Fruit fly (Drosophila melanogaster) whole organism, adult: ENCODE data around the gene CG6709.

ENCODE experiments used
- CG11617 ChIP-seq: fragments of 200-800 bp; sonication (Bioruptor generic); optimal IDR thresholded peaks from 2 replicates; lab custom pipeline; 2017; ENCODE audit warnings: mild to moderate bottlenecking, missing biosample characterization, missing genetic modification reagents, missing genetic modification characterization
- CG12768 ChIP-seq: fragments of 200-800 bp; sonication (Bioruptor generic); optimal IDR thresholded peaks from 2 replicates; lab custom pipeline; 2017; ENCODE audit warnings: missing biosample characterization, missing genetic modification characterization, mild to moderate bottlenecking, moderate library complexity, missing genetic modification reagents
- CG14711 ChIP-seq: fragments of 200-800 bp; sonication (Bioruptor generic); optimal IDR thresholded peaks from 2 replicates; lab custom pipeline; 2018; ENCODE audit warnings: missing biosample characterization, mild to moderate bottlenecking, missing genetic modification characterization, moderate library complexity
- CG1620 ChIP-seq: fragments of 200-800 bp; sonication (Bioruptor generic); optimal IDR thresholded peaks from 2 replicates; lab custom pipeline; 2016; ENCODE audit warnings: missing biosample characterization, missing genetic modification characterization
- CG5204 ChIP-seq: fragments of 200-800 bp; sonication (Bioruptor generic); optimal IDR thresholded peaks from 2 replicates; lab custom pipeline; 2016; ENCODE audit warnings: missing biosample characterization, missing genetic modification characterization
- Clk ChIP-seq: fragments of 200-800 bp; sonication (Bioruptor generic); optimal IDR thresholded peaks from 2 replicates; lab custom pipeline; 2017; ENCODE audit warnings: missing biosample characterization, missing genetic modification characterization
- Crg-1 ChIP-seq: fragments of 200-800 bp; sonication (Bioruptor generic); optimal IDR thresholded peaks from 2 replicates; lab custom pipeline; 2016; ENCODE audit warnings: missing biosample characterization, missing genetic modification characterization
- Mnt ChIP-seq: fragments of 200-800 bp; sonication (Bioruptor generic); optimal IDR thresholded peaks from 2 replicates; lab custom pipeline; 2016; ENCODE audit warnings: missing biosample characterization, mild to moderate bottlenecking, missing genetic modification characterization
- cic ChIP-seq: fragments of 200-800 bp; sonication (Bioruptor generic); optimal IDR thresholded peaks from 2 replicates; lab custom pipeline; 2017; ENCODE audit warnings: missing biosample characterization, mild to moderate bottlenecking, missing genetic modification characterization, moderate library complexity
- cnc ChIP-seq, 2 experiments: fragments of >200 bp; optimal IDR thresholded peaks; 2 replicates each; lab custom pipeline; 2017
- kay ChIP-seq: fragments of 200-800 bp; sonication (Bioruptor generic); peaks from one replicate; lab custom pipeline; 2016; ENCODE audit warnings: missing biosample characterization, missing genetic modification characterization, borderline replicate concordance
- ovo ChIP-seq: fragments of 200-800 bp; sonication (Bioruptor generic); optimal IDR thresholded peaks from 2 replicates; lab custom pipeline; 2016; ENCODE audit warnings: missing biosample characterization, missing genetic modification characterization
- tj ChIP-seq: fragments of 200-800 bp; sonication (Bioruptor generic); optimal IDR thresholded peaks from 3 replicates; lab custom pipeline; 2017; ENCODE audit warnings: missing biosample characterization, mild to moderate bottlenecking, missing genetic modification characterization, moderate library complexity
- toe ChIP-seq: fragments of 200-800 bp; sonication (Bioruptor generic); optimal IDR thresholded peaks from 2 replicates; lab custom pipeline; 2016; ENCODE audit warnings: missing biosample characterization, missing genetic modification characterization

The CG6709 gene

DNA sequence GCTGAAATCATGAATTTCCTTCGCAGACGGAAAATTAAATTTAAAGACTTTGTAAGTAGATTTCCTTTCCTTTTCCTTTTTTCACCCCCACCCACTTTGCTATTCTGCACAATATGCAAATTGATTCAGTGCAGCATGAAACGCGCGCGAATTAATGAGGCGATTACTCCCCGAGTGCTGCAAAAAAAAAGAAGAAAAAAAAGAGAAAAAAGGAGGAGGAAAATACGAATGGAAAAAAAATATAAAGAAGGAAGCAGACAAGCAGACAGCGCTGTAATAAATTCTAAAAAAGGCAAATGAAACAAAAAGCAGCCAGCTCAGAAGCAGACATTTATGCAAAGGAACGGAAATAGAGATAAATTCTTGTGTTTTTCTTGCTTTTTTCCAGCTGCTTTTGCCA, 45.8 kb downstream of the CG6709 start:
- TF ChIP-seq cnc (optimal IDR thresholded peaks at IDR 0.05; lab: Kevin White, UChicago) = no peak
- TF ChIP-seq tj = peak; percentile 42

DNA sequence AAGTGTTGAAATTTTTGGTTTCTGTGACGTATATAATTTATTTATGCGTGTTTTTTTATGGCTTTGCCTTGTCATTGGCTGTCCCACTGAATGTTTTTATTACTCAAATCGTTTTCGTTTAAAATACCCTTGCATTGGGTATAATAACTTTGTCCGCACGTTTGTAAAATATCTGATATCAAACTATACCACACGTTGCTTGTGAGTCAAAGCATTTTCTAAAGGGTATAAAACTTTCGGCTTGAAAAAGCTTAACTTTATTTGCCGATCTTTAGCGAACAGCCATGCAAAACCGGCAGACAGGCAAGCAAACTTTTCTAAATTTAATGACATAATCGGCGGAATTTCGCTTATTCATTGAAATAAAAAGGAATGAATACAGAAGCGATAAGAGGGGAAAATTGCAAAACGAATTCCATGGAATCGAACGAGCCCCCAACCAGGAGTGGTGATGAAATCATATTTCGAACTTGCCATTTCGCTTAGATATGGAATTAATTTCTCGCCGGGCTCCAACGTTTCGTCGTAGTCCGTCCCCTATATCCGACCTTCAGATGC, 47.0 kb downstream of the CG6709 start:
- TF ChIP-seq CG1620 (GFP tag; lab: Kevin White, UChicago) (no peak), CG14711 (tag; lab: Kevin White, UChicago) (peak; percentile 24), tj (peak; percentile 87)

DNA sequence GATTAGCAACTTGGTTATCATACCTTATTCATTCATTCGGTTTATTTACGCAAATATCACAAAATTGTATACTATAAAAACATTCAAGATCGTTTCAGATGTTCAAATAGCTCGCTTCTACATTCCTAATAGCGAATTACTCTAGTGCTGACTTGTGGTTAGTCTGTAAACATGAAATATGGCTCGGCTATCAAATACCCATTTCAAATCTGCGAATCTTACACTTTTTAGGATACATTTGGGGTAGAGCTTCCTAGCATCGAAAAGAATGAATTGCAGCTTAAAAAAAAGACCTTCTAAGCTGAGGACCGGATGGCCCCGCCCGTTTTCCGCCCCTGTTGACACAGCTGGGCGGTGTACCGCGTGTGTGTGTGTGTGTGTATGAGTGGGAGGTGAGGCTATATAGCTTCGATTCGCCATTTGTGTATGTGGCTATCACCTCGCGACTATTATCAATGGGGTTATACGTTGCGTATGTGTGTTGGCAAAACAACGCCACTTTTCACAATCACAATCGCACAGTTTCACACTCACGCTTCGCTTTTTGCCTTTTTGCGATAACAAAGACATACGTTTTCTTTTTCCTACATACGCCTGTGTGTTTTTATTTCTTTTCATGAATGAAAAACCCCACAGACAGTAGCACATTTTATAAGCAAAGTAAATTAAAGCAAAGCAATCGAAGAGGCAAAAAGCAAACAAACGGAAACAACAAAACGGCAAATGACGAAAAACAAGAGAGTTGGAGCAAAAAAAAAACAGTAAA, 47.8 kb downstream of the CG6709 start:
- TF ChIP-seq CG11617 (no peak), kay (GFP tag; lab: Kevin White, UChicago) (no peak), Crg-1 (no peak), Mnt (GFP tag; lab: Kevin White, UChicago) (peak; percentile 36), cic (GFP tag; lab: Kevin White, UChicago) (peak; percentile 99), CG5204 (GFP tag; lab: Kevin White, UChicago) (no peak), CG1620 (GFP tag; lab: Kevin White, UChicago) (no peak), toe (GFP tag; lab: Kevin White, UChicago) (no peak)

DNA sequence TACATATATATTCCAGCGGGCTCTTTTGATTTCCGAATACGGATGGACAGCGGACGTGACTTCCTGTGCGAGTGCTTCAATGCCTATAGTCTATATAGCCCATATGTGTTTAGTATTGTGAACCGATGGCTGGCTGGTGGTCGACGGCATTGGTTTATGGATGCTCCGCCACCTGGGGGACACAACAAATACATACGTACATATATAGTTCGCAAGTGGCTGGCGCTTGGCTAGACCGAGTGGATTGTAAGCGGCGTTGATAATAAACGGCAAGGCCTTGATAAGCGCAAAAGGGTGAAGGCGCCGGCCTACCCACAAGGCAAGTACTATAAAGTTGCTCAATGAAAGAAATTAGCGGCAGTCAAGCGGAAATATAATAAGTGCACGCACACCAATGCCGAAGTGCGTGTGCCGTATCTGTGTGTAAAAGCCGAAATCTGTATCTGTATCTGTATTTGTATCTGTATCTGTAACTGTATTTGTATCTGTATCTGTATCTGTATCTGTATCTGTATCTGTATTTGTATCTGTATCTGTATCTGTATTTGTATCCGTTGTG, 48.5 kb downstream of the CG6709 start:
- TF ChIP-seq cic (GFP tag; lab: Kevin White, UChicago) = peak; percentile 84
- no peak for TF ChIP-seq CG14711 (tag; lab: Kevin White, UChicago)
- no peak for TF ChIP-seq tj
- TF ChIP-seq CG11617 = no peak
- TF ChIP-seq CG12768 (GFP tag; lab: Kevin White, UChicago) = no peak
- no peak for TF ChIP-seq ovo (GFP tag; lab: Kevin White, UChicago)
- no peak for TF ChIP-seq Clk (GFP tag; lab: Kevin White, UChicago)
- no peak for TF ChIP-seq CG1620 (GFP tag; lab: Kevin White, UChicago)
- no peak for TF ChIP-seq CG5204 (GFP tag; lab: Kevin White, UChicago)
